Worm (Caenorhabditis elegans): Measurements from ENCODE around the gene T15H9.4.

T15H9.4 gene

ce11 chrII:9621913-9622348 lies 10.3 kb downstream of the T15H9.4 start (continued):
- TF ChIP-seq attf-4 (tag; optimal IDR thresholded peaks at IDR 0.05) (no peak), F10B5.3 (tag; optimal IDR thresholded peaks at IDR 0.05) (no peak), nhr-111 (GFP tag; optimal IDR thresholded peaks at IDR 0.05) (no peak), snpc-4 (tag; optimal IDR thresholded peaks at IDR 0.05) (no peak), gei-8 (GFP tag; optimal IDR thresholded peaks at IDR 0.05) (no peak), ceh-44 (GFP tag; IDR thresholded peaks at IDR 0.05) (no peak), madf-5 (GFP tag; IDR thresholded peaks at IDR 0.05) (no peak), nhr-77 (tag; optimal IDR thresholded peaks at IDR 0.05) (no peak), dmd-9 (GFP tag; IDR thresholded peaks at IDR 0.05) (no peak), dmd-8 (GFP tag; IDR thresholded peaks at IDR 0.05) (no peak), unc-130 (GFP tag; optimal IDR thresholded peaks at IDR 0.05) (no peak), Y5F2A.4 (GFP tag; optimal IDR thresholded peaks at IDR 0.05) (no peak), sdz-12 (GFP tag; optimal IDR thresholded peaks at IDR 0.05) (no peak), lin-38 (GFP tag; IDR thresholded peaks at IDR 0.05) (no peak), spr-3 (GFP tag; optimal IDR thresholded peaks at IDR 0.05) (no peak), Y105C5A.15 (GFP tag; IDR thresholded peaks at IDR 0.05) (no peak), daf-8 (GFP tag; IDR thresholded peaks at IDR 0.05) (no peak), nhr-11 (tag; optimal IDR thresholded peaks at IDR 0.05) (peak; percentile 22), nhr-48 (tag; optimal IDR thresholded peaks at IDR 0.05) (no peak), zfp-3 (GFP tag; conservative IDR thresholded peaks at IDR 0.05) (no peak), lin-13 (GFP tag; optimal IDR thresholded peaks at IDR 0.05) (no peak), nhr-28 (tag; optimal IDR thresholded peaks at IDR 0.05) (peak; percentile 61), ceh-82 (tag; optimal IDR thresholded peaks at IDR 0.05) (no peak), ztf-7 (tag; optimal IDR thresholded peaks at IDR 0.05) (no peak), mdl-1 (tag; optimal IDR thresholded peaks at IDR 0.05) (peak in 1 of 2 experiments; percentile 68), zag-1 (tag; optimal IDR thresholded peaks at IDR 0.05) (no peak), lin-39 (tag; optimal IDR thresholded peaks at IDR 0.05) (no peak), nhr-6 (tag; optimal IDR thresholded peaks at IDR 0.05) (no peak), lsy-2 (tag; optimal IDR thresholded peaks at IDR 0.05) (no peak), F44E2.7 (GFP tag; IDR thresholded peaks at IDR 0.05) (no peak), mep-1 (tag; optimal IDR thresholded peaks at IDR 0.05) (peak; percentile 39), pha-4 (GFP tag; IDR thresholded peaks at IDR 0.05) (peak; percentile 17; the same call in 1 of the 2 replicates), pha-4 (tag; optimal IDR thresholded peaks at IDR 0.05) (peak; percentile 59), ceh-32 (tag; optimal IDR thresholded peaks at IDR 0.05; ENCODE audit: poor library complexity) (no peak), mxl-2 (GFP tag; conservative IDR thresholded peaks at IDR 0.05) (no peak), saeg-2 (GFP tag; IDR thresholded peaks at IDR 0.05) (no peak), pqm-1 (tag; optimal IDR thresholded peaks at IDR 0.05) (no peak), nhr-10 (tag; optimal IDR thresholded peaks at IDR 0.05) (no peak), ceh-28 (tag; optimal IDR thresholded peaks at IDR 0.05) (no peak), spr-1 (tag; optimal IDR thresholded peaks at IDR 0.05) (no peak), ZK337.2 (GFP tag; IDR thresholded peaks at IDR 0.05) (no peak), dpl-1 (GFP tag; optimal IDR thresholded peaks at IDR 0.05) (no peak), T20F7.1 (GFP tag; optimal IDR thresholded peaks at IDR 0.05) (peak; percentile 56), unc-39 (tag; optimal IDR thresholded peaks at IDR 0.05) (no peak), nhr-102 (tag; optimal IDR thresholded peaks at IDR 0.05) (peak; percentile 1), lir-3 (tag; optimal IDR thresholded peaks at IDR 0.05) (no peak), nhr-25 (tag; optimal IDR thresholded peaks at IDR 0.05; ENCODE audit: borderline replicate concordance, insufficient read depth) (no peak), nhr-41 (GFP tag; IDR thresholded peaks at IDR 0.05) (no peak), daf-19 (GFP tag; conservative IDR thresholded peaks at IDR 0.05) (no peak), rbr-2 (tag; optimal IDR thresholded peaks at IDR 0.05) (no peak), F49E8.2 (tag; optimal IDR thresholded peaks at IDR 0.05; ENCODE audit: borderline replicate concordance) (no peak), ceh-62 (tag; optimal IDR thresholded peaks at IDR 0.05) (no peak), hif-1 (tag; optimal IDR thresholded peaks at IDR 0.05) (peak in 1 of 2 experiments; percentile 12)

Data from whole organism, L4 larva.